Worm (Caenorhabditis elegans) whole organism, L1 larva: Measurements from ENCODE around the gene R01H10.4.

Source experiments
- C16A3.4 ChIP-seq: fragments of 150-350 bp; optimal IDR thresholded peaks from 2 replicates; lab custom pipeline; 2014; ENCODE audit warnings: missing biosample characterization, missing genetic modification characterization
- C34B4.2 ChIP-seq: sonication (generic microtip); optimal IDR thresholded peaks from 2 replicates; lab custom pipeline; 2017; ENCODE audit warnings: mild to moderate bottlenecking, missing genetic modification characterization, missing compliant biosample characterization
- F16B12.6 ChIP-seq: fragments of 150-350 bp; optimal IDR thresholded peaks from 2 replicates; lab custom pipeline; 2014; ENCODE audit warnings: missing biosample characterization, missing genetic modification characterization
- Y116A8C.19 ChIP-seq: sonication (generic microtip); optimal IDR thresholded peaks from 2 replicates; lab custom pipeline; 2016; ENCODE audit warnings: missing compliant biosample characterization, missing genetic modification characterization, borderline replicate concordance
- aly-2 ChIP-seq: fragments of 150-350 bp; optimal IDR thresholded peaks from 2 replicates; lab custom pipeline; 2014; ENCODE audit warnings: missing biosample characterization, missing genetic modification characterization
- ceh-8 ChIP-seq: fragments of 200-800 bp; sonication (Bioruptor generic); optimal IDR thresholded peaks from 2 replicates; lab custom pipeline; 2018; ENCODE audit warnings: mild to moderate bottlenecking, missing genetic modification characterization, moderate library complexity, missing compliant biosample characterization
- ceh-88 ChIP-seq: fragments of 200-800 bp; sonication (Bioruptor generic); IDR thresholded peaks from 2 replicates; pipeline ENCODE4 v1.3.6; 2022; ENCODE audit warnings: missing genetic modification characterization, missing compliant biosample characterization
- dsc-1 ChIP-seq: sonication (generic microtip); optimal IDR thresholded peaks from 2 replicates; lab custom pipeline; 2016; ENCODE audit warnings: mild to moderate bottlenecking, missing genetic modification characterization, missing compliant biosample characterization
- egl-13 ChIP-seq: sonication (generic microtip); optimal IDR thresholded peaks from 2 replicates; lab custom pipeline; 2016; ENCODE audit warnings: missing genotype, missing genetic modification reagents, missing genetic modification characterization, missing compliant biosample characterization
- egl-27 ChIP-seq, 2 experiments: fragments of 150-350 bp in 1 of 2; sonication (generic microtip); optimal IDR thresholded peaks; 3 replicates each; lab custom pipeline; 2017 to 2018; ENCODE audit warnings: missing biosample characterization in 2 of 2, missing genetic modification characterization in 2 of 2, missing genetic modification reagents in 2 of 2
- elt-3 ChIP-seq, 6 experiments: fragments of 150-350 bp in 1 of 6; sonication (generic microtip); optimal IDR thresholded peaks; 2 replicates each; lab custom pipeline; 2017 to 2018; ENCODE audit warnings: missing biosample characterization in 6 of 6, missing genetic modification characterization in 6 of 6, inconsistent platforms in 1 of 6
- fkh-8 ChIP-seq: sonication (generic microtip); optimal IDR thresholded peaks from 2 replicates; lab custom pipeline; 2016; ENCODE audit warnings: mild to moderate bottlenecking, missing genetic modification characterization, missing compliant biosample characterization
- fos-1 ChIP-seq: fragments of 150-350 bp; optimal IDR thresholded peaks from 2 replicates; lab custom pipeline; 2014; ENCODE audit warnings: missing biosample characterization, missing genetic modification characterization
- hlh-17 ChIP-seq: fragments of 200-800 bp; sonication (Bioruptor generic); optimal IDR thresholded peaks from 2 replicates; lab custom pipeline; 2018; ENCODE audit warnings: missing genetic modification characterization, mild to moderate bottlenecking, missing compliant biosample characterization, moderate library complexity, borderline replicate concordance
- hlh-4 ChIP-seq: sonication (generic microtip); optimal IDR thresholded peaks from 2 replicates; lab custom pipeline; 2016; ENCODE audit warnings: mild to moderate bottlenecking, missing genetic modification characterization, missing compliant biosample characterization
- irx-1 ChIP-seq: sonication (generic microtip); optimal IDR thresholded peaks from 2 replicates; lab custom pipeline; 2016; ENCODE audit warnings: missing genetic modification characterization, missing compliant biosample characterization
- isw-1 ChIP-seq: fragments of 200-800 bp; sonication (Bioruptor generic); IDR thresholded peaks from 2 replicates; pipeline ENCODE4 v1.3.6; 2022; ENCODE audit warnings: missing genetic modification characterization, missing compliant biosample characterization
- lin-13 ChIP-seq: fragments of 150-350 bp; optimal IDR thresholded peaks from 2 replicates; lab custom pipeline; 2014; ENCODE audit warnings: missing biosample characterization, missing genetic modification reagents, missing genetic modification characterization
- lin-14 ChIP-seq: fragments of 200-800 bp; sonication (Bioruptor generic); optimal IDR thresholded peaks from 2 replicates; lab custom pipeline; 2018; ENCODE audit warnings: mild to moderate bottlenecking, missing genetic modification characterization, moderate library complexity, missing compliant biosample characterization
- lin-35 ChIP-seq, 2 experiments: fragments of 150-350 bp; optimal IDR thresholded peaks; 2 replicates each; lab custom pipeline; 2014; ENCODE audit warnings: missing biosample characterization in 2 of 2, missing genetic modification characterization in 2 of 2, missing genetic modification reagents in 2 of 2
- lin-39 ChIP-seq: fragments of 150-350 bp; optimal IDR thresholded peaks from 2 replicates; lab custom pipeline; 2014; ENCODE audit warnings: missing biosample characterization, missing genetic modification reagents, missing genetic modification characterization
- lsy-2 ChIP-seq, 2 experiments: fragments of 150-350 bp; optimal IDR thresholded peaks; 2 replicates each; lab custom pipeline; 2014; ENCODE audit warnings: missing biosample characterization in 2 of 2, missing genetic modification characterization in 2 of 2
- mdl-1 ChIP-seq, 2 experiments: fragments of 150-350 bp; optimal IDR thresholded peaks; 2 replicates each; lab custom pipeline; 2014 to 2017; ENCODE audit warnings: missing biosample characterization in 2 of 2, missing genetic modification characterization in 2 of 2, inconsistent platforms in 1 of 2
- mep-1 ChIP-seq: fragments of 150-350 bp; optimal IDR thresholded peaks from 2 replicates; lab custom pipeline; 2014; ENCODE audit warnings: missing biosample characterization, missing genetic modification characterization
- nhr-11 ChIP-seq: fragments of 150-350 bp; optimal IDR thresholded peaks from 2 replicates; lab custom pipeline; 2014; ENCODE audit warnings: missing biosample characterization, missing genetic modification characterization
- nhr-12 ChIP-seq: sonication (generic microtip); optimal IDR thresholded peaks from 2 replicates; lab custom pipeline; 2017; ENCODE audit warnings: missing biosample characterization, missing genetic modification characterization
- nhr-20 ChIP-seq: sonication (generic microtip); optimal IDR thresholded peaks from 2 replicates; lab custom pipeline; 2016; ENCODE audit warnings: mild to moderate bottlenecking, missing genetic modification characterization, missing compliant biosample characterization
- nhr-28 ChIP-seq: fragments of 150-350 bp; optimal IDR thresholded peaks from 2 replicates; lab custom pipeline; 2014; ENCODE audit warnings: missing biosample characterization, missing genetic modification characterization
- nhr-47 ChIP-seq: sonication (generic microtip); optimal IDR thresholded peaks from 2 replicates; lab custom pipeline; 2016; ENCODE audit warnings: mild to moderate bottlenecking, missing genetic modification characterization, moderate library complexity, missing compliant biosample characterization
- nhr-77 ChIP-seq: fragments of 150-350 bp; optimal IDR thresholded peaks from 2 replicates; lab custom pipeline; 2014; ENCODE audit warnings: missing biosample characterization, missing genetic modification characterization
- nhr-85 ChIP-seq: sonication (generic microtip); peaks from one replicate; lab custom pipeline; 2016; ENCODE audit warnings: missing genetic modification characterization, inconsistent platforms, missing compliant biosample characterization
- pag-3 ChIP-seq: sonication (generic microtip); optimal IDR thresholded peaks from 2 replicates; lab custom pipeline; 2017; ENCODE audit warnings: missing genetic modification characterization, mild to moderate bottlenecking, missing compliant biosample characterization, antibody characterized with exemption, borderline replicate concordance; ENCODE audit not compliant: insufficient read depth
- pax-3 ChIP-seq: fragments of 200-800 bp; sonication (Bioruptor generic); optimal IDR thresholded peaks from 2 replicates; lab custom pipeline; 2018; ENCODE audit warnings: mild to moderate bottlenecking, missing genetic modification characterization, moderate library complexity, missing compliant biosample characterization
- rnt-1 ChIP-seq: sonication (generic microtip); optimal IDR thresholded peaks from 2 replicates; lab custom pipeline; 2016; ENCODE audit warnings: mild to moderate bottlenecking, missing genetic modification characterization, moderate library complexity, missing compliant biosample characterization
- snpc-4 ChIP-seq: fragments of 150-350 bp; optimal IDR thresholded peaks from 2 replicates; lab custom pipeline; 2014; ENCODE audit warnings: missing biosample characterization, missing genetic modification characterization
- sox-4 ChIP-seq: sonication (generic microtip); optimal IDR thresholded peaks from 2 replicates; lab custom pipeline; 2016; ENCODE audit warnings: missing genetic modification characterization, missing compliant biosample characterization
- sup-37 ChIP-seq: fragments of 200-800 bp; sonication (Bioruptor generic); optimal IDR thresholded peaks from 2 replicates; lab custom pipeline; 2018; ENCODE audit warnings: mild to moderate bottlenecking, missing genetic modification characterization, missing compliant biosample characterization
- unc-130 ChIP-seq: fragments of 150-350 bp; optimal IDR thresholded peaks from 2 replicates; lab custom pipeline; 2017; ENCODE audit warnings: missing biosample characterization, missing genetic modification characterization, inconsistent platforms
- unc-30 ChIP-seq: sonication (generic microtip); optimal IDR thresholded peaks from 2 replicates; lab custom pipeline; 2017; ENCODE audit warnings: missing biosample characterization, missing genetic modification characterization
- unc-98 ChIP-seq: fragments of 200-800 bp; sonication (Bioruptor generic); IDR thresholded peaks from 2 replicates; pipeline ENCODE4 v1.3.6; 2022; ENCODE audit warnings: missing genetic modification characterization, missing compliant biosample characterization
- zag-1 ChIP-seq: fragments of 150-350 bp; optimal IDR thresholded peaks from 2 replicates; lab custom pipeline; 2014; ENCODE audit warnings: missing biosample characterization, missing genetic modification characterization
- zip-4 ChIP-seq: fragments of 200-800 bp; sonication (Bioruptor generic); optimal IDR thresholded peaks from 2 replicates; lab custom pipeline; 2018; ENCODE audit warnings: mild to moderate bottlenecking, missing genetic modification characterization, moderate library complexity, missing compliant biosample characterization

R01H10.4 gene

DNA sequence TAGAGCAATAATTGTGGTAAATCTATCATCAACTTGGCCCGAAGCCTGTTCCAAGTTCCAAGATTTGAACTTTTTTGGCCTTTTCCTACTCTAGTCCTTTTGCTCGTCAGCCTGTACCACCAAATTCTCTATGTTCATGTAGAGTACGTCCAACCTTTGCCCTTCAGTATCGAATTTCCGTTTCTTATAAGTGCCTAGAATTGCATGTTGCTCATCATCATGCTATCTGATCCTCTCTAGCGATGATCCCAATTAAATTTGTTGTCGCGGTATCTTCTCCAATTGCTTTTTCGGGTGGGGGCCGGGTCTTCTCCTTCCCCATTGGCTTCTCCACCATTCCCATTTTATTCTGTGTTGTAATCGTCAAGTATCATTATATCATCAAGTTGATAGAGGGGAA is 39.3 kb downstream of the R01H10.4 start:
- no peak for TF ChIP-seq hlh-4 (tag; lab: Kevin White, UChicago)
- TF ChIP-seq Y116A8C.19 (tag; lab: Kevin White, UChicago), result no peak
- TF ChIP-seq C16A3.4 (tag; lab: Kevin White, UChicago), result no peak
- no peak for TF ChIP-seq pax-3 (tag; lab: Kevin White, UChicago)
- TF ChIP-seq unc-130 (tag; lab: Kevin White, UChicago), result no peak
- no peak for TF ChIP-seq pag-3 (tag; lab: Kevin White, UChicago)
- TF ChIP-seq C34B4.2 (tag; lab: Kevin White, UChicago), result no peak
- TF ChIP-seq lsy-2 (tag; optimal IDR thresholded peaks at IDR 0.05; lab: Kevin White, UChicago), result no peak
- TF ChIP-seq ceh-88 (GFP tag; lab: Robert Waterston, UW), result no peak
- no peak for TF ChIP-seq unc-98 (GFP tag; lab: Robert Waterston, UW)
- no peak for TF ChIP-seq lin-39 (tag; lab: Kevin White, UChicago)
- no peak for TF ChIP-seq lin-14 (GFP tag; lab: Kevin White, UChicago)
- no peak for TF ChIP-seq snpc-4
- TF ChIP-seq mdl-1 (tag; optimal IDR thresholded peaks at IDR 0.05; lab: Kevin White, UChicago), result no peak
- no peak for TF ChIP-seq zag-1 (tag; lab: Kevin White, UChicago)

DNA sequence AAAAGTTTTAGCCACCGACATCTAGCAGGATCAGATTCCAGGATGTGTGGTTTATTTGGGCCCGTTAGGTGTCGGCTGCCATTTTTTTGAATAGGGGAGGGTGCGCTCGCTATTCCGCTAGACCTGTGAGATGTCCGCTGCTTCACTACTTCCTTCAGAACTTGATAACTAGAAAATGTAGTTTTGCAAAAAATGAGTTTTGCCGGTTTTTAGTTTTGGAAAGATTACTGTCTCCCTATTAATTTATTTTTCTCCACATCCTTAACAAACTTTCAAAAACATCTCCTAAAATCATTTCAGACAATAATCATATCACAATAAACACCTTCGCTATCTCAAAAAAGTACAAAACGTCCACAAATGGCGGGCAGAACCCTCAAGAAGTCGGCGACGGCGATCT is 40.2 kb downstream of the R01H10.4 start, which contains the start of gene vglu-2:
TSS of gene vglu-2 (plus strand) at position 301 of the 400 bp plus-strand sequence.
- TF ChIP-seq zag-1 (tag; lab: Kevin White, UChicago) (no peak), nhr-47 (tag; lab: Kevin White, UChicago) (no peak), nhr-12 (tag; lab: Kevin White, UChicago) (no peak), ceh-8 (GFP tag; lab: Kevin White, UChicago) (no peak), sup-37 (GFP tag; lab: Kevin White, UChicago) (no peak), hlh-17 (GFP tag; lab: Kevin White, UChicago) (no peak), lin-39 (tag; lab: Kevin White, UChicago) (no peak), nhr-77 (no peak), sox-4 (no peak), rnt-1 (tag; lab: Kevin White, UChicago) (no peak)

DNA sequence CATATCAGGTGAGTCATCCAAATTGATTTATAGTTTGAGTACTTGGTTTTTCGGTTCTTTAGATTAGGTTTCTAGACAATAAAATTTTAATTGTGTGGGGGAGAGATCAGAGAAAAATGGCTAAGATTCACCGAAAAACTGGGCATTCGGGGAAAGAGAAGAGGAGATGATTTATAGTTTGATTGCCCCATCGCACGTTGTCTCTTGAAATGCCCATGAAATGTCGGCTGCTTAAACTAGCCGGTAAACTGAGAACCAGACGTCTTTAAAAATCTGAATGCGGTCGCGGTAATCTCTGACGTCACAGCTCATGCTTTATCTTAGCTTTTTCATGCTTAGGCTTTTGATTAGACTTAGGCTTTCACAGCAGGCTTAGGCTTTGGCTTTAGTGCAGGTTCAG is 42.3 kb downstream of the R01H10.4 start:
- TF ChIP-seq elt-3 (tag; optimal IDR thresholded peaks at IDR 0.05; lab: Kevin White, UChicago) (peak in 1 of 6 experiments; percentile 5), pag-3 (tag; lab: Kevin White, UChicago) (no peak), sup-37 (GFP tag; lab: Kevin White, UChicago) (no peak), nhr-12 (tag; lab: Kevin White, UChicago) (no peak), nhr-85 (peak; percentile 67), dsc-1 (no peak), nhr-11 (tag; lab: Kevin White, UChicago) (no peak)

DNA sequence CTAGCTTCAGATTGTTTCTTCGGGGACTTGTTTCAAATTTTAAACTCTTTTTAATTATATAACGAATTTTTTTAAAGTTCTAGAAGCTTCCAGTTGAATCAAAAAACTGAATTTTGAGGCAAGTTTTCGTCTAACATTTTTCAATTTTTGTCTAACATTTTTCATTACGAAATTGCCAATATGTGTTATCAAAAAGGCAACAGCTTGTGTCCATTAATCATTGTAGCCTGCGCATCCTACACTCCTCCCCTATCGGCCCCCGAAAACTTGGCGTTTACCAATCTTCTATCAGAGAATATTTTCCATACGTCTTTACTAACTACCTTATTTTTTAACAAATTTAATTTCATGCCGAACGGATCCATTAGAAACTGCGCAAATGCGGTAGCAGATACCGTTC is 45.5 kb downstream of the R01H10.4 start, which contains the start of gene vglu-3:
TSS of gene vglu-3 (plus strand) at position 301 of the 400 bp plus-strand sequence.
- TF ChIP-seq lin-13 (GFP tag; lab: Kevin White, UChicago) (no peak), fkh-8 (tag; lab: Kevin White, UChicago) (no peak), nhr-28 (tag; lab: Kevin White, UChicago) (no peak), isw-1 (GFP tag; lab: Robert Waterston, UW) (no peak), zip-4 (GFP tag; lab: Kevin White, UChicago) (no peak), nhr-20 (tag; lab: Kevin White, UChicago) (no peak), egl-13 (no peak), lin-35 (GFP tag; optimal IDR thresholded peaks at IDR 0.05; lab: Kevin White, UChicago) (no peak), unc-30 (no peak), unc-130 (tag; lab: Kevin White, UChicago) (no peak), F16B12.6 (no peak), nhr-47 (tag; lab: Kevin White, UChicago) (no peak), irx-1 (tag; lab: Kevin White, UChicago) (no peak), egl-27 (tag; optimal IDR thresholded peaks at IDR 0.05; lab: Kevin White, UChicago) (no peak), mep-1 (tag; lab: Kevin White, UChicago) (no peak), aly-2 (tag; lab: Kevin White, UChicago) (no peak), hlh-17 (GFP tag; lab: Kevin White, UChicago) (no peak), fos-1 (tag; lab: Kevin White, UChicago) (no peak)
